Worm (Caenorhabditis elegans): Measurements from ENCODE around the gene srh-252.

DNA sequence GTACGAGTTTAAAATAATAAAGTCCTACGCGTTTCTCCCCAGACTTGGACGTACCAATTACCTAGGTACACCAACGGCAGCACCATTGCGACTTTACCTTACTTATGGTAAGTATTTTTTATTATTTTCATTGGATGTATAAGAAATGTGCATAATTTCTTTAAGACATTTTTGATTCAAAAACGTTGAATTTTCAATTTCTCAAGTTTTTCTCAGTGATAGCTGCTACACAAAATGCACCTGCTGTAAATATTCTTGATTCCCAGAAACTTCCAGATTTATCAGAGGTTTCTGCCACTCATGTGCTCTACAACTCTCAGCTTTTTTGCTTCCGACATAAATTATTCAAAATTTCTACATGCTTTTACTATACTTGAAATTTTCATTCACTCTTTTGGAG lies 41.2 kb downstream of the srh-252 start, which contains the start of gene srh-159:
- TF ChIP-seq snpc-1.1 (tag; optimal IDR thresholded peaks at IDR 0.05; ENCODE audit: insufficient read depth) (no peak), him-1 (tag; optimal IDR thresholded peaks at IDR 0.05) (no peak), ets-4 (GFP tag; optimal IDR thresholded peaks at IDR 0.05) (no peak), nhr-90 (tag; optimal IDR thresholded peaks at IDR 0.05) (no peak), lin-35 (GFP tag; optimal IDR thresholded peaks at IDR 0.05) (no peak), ceh-91 (GFP tag; IDR thresholded peaks at IDR 0.05) (no peak), mel-28 (tag; optimal IDR thresholded peaks at IDR 0.05; ENCODE audit: borderline replicate concordance) (no peak), B0261.1 (tag; optimal IDR thresholded peaks at IDR 0.05) (no peak), efl-1 (GFP tag; optimal IDR thresholded peaks at IDR 0.05) (no peak), lag-1 (GFP tag; IDR thresholded peaks at IDR 0.05) (no peak), unc-62 (GFP tag; optimal IDR thresholded peaks at IDR 0.05) (no peak), hlh-12 (tag; optimal IDR thresholded peaks at IDR 0.05) (no peak), unc-130 (GFP tag; optimal IDR thresholded peaks at IDR 0.05) (no peak), akir-1 (GFP tag; optimal IDR thresholded peaks at IDR 0.05) (no peak)
